Worm (Caenorhabditis elegans) whole organism, midembryonic: Measurements from ENCODE around the gene bus-4.

Experiments
- cog-1 ChIP-seq: sonication (generic microtip); optimal IDR thresholded peaks from 2 replicates; lab custom pipeline; 2016; ENCODE audit warnings: missing genetic modification characterization, missing compliant biosample characterization
- flt-1 ChIP-seq: fragments of 200-800 bp; sonication (Bioruptor generic); IDR thresholded peaks from 2 replicates; pipeline ENCODE4 v1.3.6; 2022; ENCODE audit warnings: missing genetic modification characterization, missing compliant biosample characterization
- klf-2 ChIP-seq: fragments of 200-800 bp; sonication (Bioruptor generic); conservative IDR thresholded peaks from 2 replicates; pipeline ENCODE4 v1.3.6; 2022; ENCODE audit warnings: missing genetic modification reagents, missing genetic modification characterization, missing compliant biosample characterization
- med-1 ChIP-seq: sonication (generic microtip); optimal IDR thresholded peaks from 2 replicates; lab custom pipeline; 2017; ENCODE audit warnings: missing genetic modification characterization, mild to moderate bottlenecking, missing compliant biosample characterization, antibody characterized with exemption, missing genetic modification reagents; ENCODE audit not compliant: insufficient read depth
- ref-1 ChIP-seq: fragments of 200-800 bp; sonication (Bioruptor generic); conservative IDR thresholded peaks from 2 replicates; pipeline ENCODE4 v1.3.6; 2022; ENCODE audit warnings: missing genetic modification reagents, missing genetic modification characterization, missing compliant biosample characterization
- tab-1 ChIP-seq: fragments of 200-800 bp; sonication (Bioruptor generic); IDR thresholded peaks from 2 replicates; pipeline ENCODE4 v1.3.6; 2022; ENCODE audit warnings: missing genetic modification characterization, missing compliant biosample characterization
- ztf-23 ChIP-seq: fragments of 200-800 bp; sonication (Bioruptor generic); IDR thresholded peaks from 2 replicates; pipeline ENCODE4 v1.3.6; 2022; ENCODE audit warnings: missing genetic modification reagents, missing genetic modification characterization, missing compliant biosample characterization
- ztf-29 ChIP-seq: fragments of 200-800 bp; sonication (Bioruptor generic); IDR thresholded peaks from 2 replicates; pipeline ENCODE4 v1.3.6; 2022; ENCODE audit warnings: missing genetic modification reagents, missing genetic modification characterization, missing compliant biosample characterization

DNA sequence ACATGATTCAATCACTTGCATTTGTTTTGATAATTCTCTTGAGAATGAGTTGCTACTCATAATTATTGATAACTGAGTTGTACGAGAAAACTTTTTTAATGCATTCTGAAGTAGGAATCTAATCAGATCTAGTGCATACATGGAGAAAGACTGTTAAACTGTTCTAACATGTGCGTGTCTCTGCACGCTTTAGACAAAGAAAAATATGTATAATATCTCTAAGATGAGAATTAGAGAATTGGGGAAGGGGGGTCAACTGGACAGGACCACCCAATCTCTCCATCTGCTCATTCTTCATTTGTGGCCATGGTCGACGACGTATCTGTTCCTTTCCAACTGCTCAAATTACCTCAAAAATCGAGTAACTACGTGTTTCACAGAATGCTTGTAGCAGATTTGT is 49.2 kb downstream of the bus-4 start, which contains the start of gene fbxb-78:
- TF ChIP-seq flt-1, result no peak
- no peak for TF ChIP-seq ztf-29 (GFP tag; lab: Robert Waterston, UW)
- no peak for TF ChIP-seq klf-2 (GFP tag; lab: Robert Waterston, UW)
- no peak for TF ChIP-seq tab-1
- TF ChIP-seq ztf-23, result no peak
- no peak for TF ChIP-seq ref-1
- TF ChIP-seq cog-1 (tag; lab: Kevin White, UChicago), result no peak
- no peak for TF ChIP-seq med-1 (GFP tag; lab: Kevin White, UChicago)
